Fruit fly (Drosophila melanogaster): ENCODE results near the gene CG4678.
A peak's percentile ranks its signal among the peaks of the same experiment; 100 is the strongest.

The CG4678 gene

DNA sequence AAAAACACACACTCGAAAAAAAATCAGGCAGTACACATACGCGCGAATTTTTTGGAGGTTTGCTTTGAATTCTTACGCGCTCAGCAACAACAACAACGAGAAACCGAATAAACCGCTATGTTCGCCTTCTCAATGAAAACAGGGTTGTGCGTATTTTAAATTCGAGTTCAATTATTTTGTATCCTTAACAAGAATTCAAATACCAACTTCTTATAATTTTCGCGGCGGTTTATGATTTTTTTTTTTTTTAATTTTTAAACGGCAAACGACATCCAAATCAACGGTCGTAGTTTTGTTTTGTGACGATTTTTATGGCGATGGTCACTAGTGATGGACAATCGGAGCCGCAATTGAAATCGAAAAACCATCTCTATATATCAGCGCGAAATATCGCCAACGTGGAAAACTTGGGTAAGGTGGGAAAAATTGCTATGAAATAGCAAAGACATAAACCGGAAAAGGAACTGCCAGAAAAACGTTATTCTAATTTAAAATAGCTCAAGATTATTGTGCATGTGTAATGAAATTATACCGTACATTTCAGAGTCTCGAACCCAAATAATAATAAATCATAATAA, 55.7 kb downstream of the CG4678 start, which contains the start of gene goe (continued):
- peak; percentile 70 for TF ChIP-seq CG1602 (GFP tag; optimal IDR thresholded peaks at IDR 0.05)
- peak; percentile 38 for TF ChIP-seq kay (GFP tag; optimal IDR thresholded peaks at IDR 0.05)
- TF ChIP-seq HLH54F (GFP tag; optimal IDR thresholded peaks at IDR 0.05) = peak; percentile 83
- TF ChIP-seq CG8478 (optimal IDR thresholded peaks at IDR 0.05) = no peak
- TF ChIP-seq PHDP (tag; optimal IDR thresholded peaks at IDR 0.05) = peak; percentile 79
- TF ChIP-seq so (GFP tag; IDR thresholded peaks at IDR 0.05) = peak; percentile 66; the same call in 2 of the 3 replicates
- peak; percentile 68 for TF ChIP-seq dmrt11E (tag; optimal IDR thresholded peaks at IDR 0.05)
- TF ChIP-seq CG8924 (tag; optimal IDR thresholded peaks at IDR 0.05) = peak; percentile 30
- peak; percentile 91 for TF ChIP-seq slbo (GFP tag; IDR thresholded peaks at IDR 0.05)
- TF ChIP-seq klu (GFP tag; IDR thresholded peaks at IDR 0.05) = peak; percentile 60
- TF ChIP-seq CG4820 (GFP tag; optimal IDR thresholded peaks at IDR 0.05) = no peak
- peak; percentile 75 for TF ChIP-seq da (GFP tag; optimal IDR thresholded peaks at IDR 0.05)
- TF ChIP-seq CG30403 (GFP tag; optimal IDR thresholded peaks at IDR 0.05) = peak; percentile 82
- TF ChIP-seq D (optimal IDR thresholded peaks at IDR 0.05) = no peak
- TF ChIP-seq D (GFP tag; optimal IDR thresholded peaks at IDR 0.05) = no peak
- peak; percentile 51; the same call in 2 of the 3 replicates for TF ChIP-seq CG11560 (tag; IDR thresholded peaks at IDR 0.05)
- peak; percentile 79 for TF ChIP-seq her (GFP tag; optimal IDR thresholded peaks at IDR 0.05)
- TF ChIP-seq al (GFP tag; IDR thresholded peaks at IDR 0.05) = peak; percentile 78
- peak; percentile 59 for TF ChIP-seq emc (GFP tag; optimal IDR thresholded peaks at IDR 0.05)
- peak; percentile 74 for TF ChIP-seq ttk (GFP tag; IDR thresholded peaks at IDR 0.05)
- peak; percentile 54 for TF ChIP-seq Xrp1 (GFP tag; IDR thresholded peaks at IDR 0.05)
- TF ChIP-seq NC2β (GFP tag; optimal IDR thresholded peaks at IDR 0.05) = peak; percentile 91
- peak; percentile 44 for TF ChIP-seq CG12071 (GFP tag; optimal IDR thresholded peaks at IDR 0.05)
- TF ChIP-seq CG6683 (GFP tag; optimal IDR thresholded peaks at IDR 0.05) = peak; percentile 56
- peak; percentile 21 for TF ChIP-seq MESR4 (GFP tag; optimal IDR thresholded peaks at IDR 0.05)
- peak; percentile 50 for TF ChIP-seq onecut (GFP tag; IDR thresholded peaks at IDR 0.05)
- peak; percentile 73; the same call in 2 of the 3 replicates for TF ChIP-seq sr (GFP tag; IDR thresholded peaks at IDR 0.05)
- TF ChIP-seq CG3995 (GFP tag; optimal IDR thresholded peaks at IDR 0.05) = peak; percentile 49
- peak; percentile 77 for TF ChIP-seq CG3281 (GFP tag; optimal IDR thresholded peaks at IDR 0.05)
- peak; percentile 76 for TF ChIP-seq CG1233 (GFP tag; optimal IDR thresholded peaks at IDR 0.05)
- TF ChIP-seq CG43689 (GFP tag; IDR thresholded peaks at IDR 0.05) = peak; percentile 74
- no peak for TF ChIP-seq Tbp (GFP tag; optimal IDR thresholded peaks at IDR 0.05)
- 0 out of 2 replicates have a peak, but pooled peaks have one; percentile 32 for TF ChIP-seq CG31441 (GFP tag; IDR thresholded peaks at IDR 0.05)
- peak; percentile 43 for TF ChIP-seq CG31365 (tag; optimal IDR thresholded peaks at IDR 0.05)
- peak; percentile 49; the same call in 2 of the 3 replicates for TF ChIP-seq CG11093 (GFP tag; IDR thresholded peaks at IDR 0.05)
- TF ChIP-seq bcd (GFP tag; optimal IDR thresholded peaks at IDR 0.05) = peak; percentile 85
- peak; percentile 74; the same call in 1 of the 2 replicates for TF ChIP-seq CG16779 (GFP tag; IDR thresholded peaks at IDR 0.05)
- peak; percentile 24; the same call in 1 of the 2 replicates for TF ChIP-seq esg (GFP tag; conservative IDR thresholded peaks at IDR 0.05)
- peak; percentile 38 for TF ChIP-seq CG30020 (tag; optimal IDR thresholded peaks at IDR 0.05)
- TF ChIP-seq Hand (GFP tag; optimal IDR thresholded peaks at IDR 0.05) = peak; percentile 52
- TF ChIP-seq CG10366 (GFP tag; IDR thresholded peaks at IDR 0.05) = peak; percentile 75
- no peak for TF ChIP-seq CG11696 (GFP tag; IDR thresholded peaks at IDR 0.05)
- TF ChIP-seq salm (tag; optimal IDR thresholded peaks at IDR 0.05) = peak; percentile 58
- peak; percentile 73 for TF ChIP-seq tx (GFP tag; optimal IDR thresholded peaks at IDR 0.05)
- peak; percentile 83 for TF ChIP-seq caup (GFP tag; optimal IDR thresholded peaks at IDR 0.05; ENCODE audit: severe bottlenecking)
- peak; percentile 95 for TF ChIP-seq Myb (GFP tag; optimal IDR thresholded peaks at IDR 0.05)
- TF ChIP-seq CHES-1-like (GFP tag; optimal IDR thresholded peaks at IDR 0.05) = peak; percentile 91
- TF ChIP-seq CG17568 (GFP tag; optimal IDR thresholded peaks at IDR 0.05) = peak; percentile 83
- TF ChIP-seq yki (optimal IDR thresholded peaks at IDR 0.05) = no peak
- peak; percentile 100 for TF ChIP-seq Ets97D (GFP tag; optimal IDR thresholded peaks at IDR 0.05)
- peak; percentile 72 for TF ChIP-seq gsb-n (tag; optimal IDR thresholded peaks at IDR 0.05)
- peak; percentile 89 for TF ChIP-seq Mad (GFP tag; optimal IDR thresholded peaks at IDR 0.05)
